Fruit fly (Drosophila melanogaster) whole organism, adult: ENCODE results near the gene CG7692.

Experiments
- CG12768 ChIP-seq: fragments of 200-800 bp; sonication (Bioruptor generic); optimal IDR thresholded peaks from 2 replicates; lab custom pipeline; 2017; ENCODE audit warnings: missing biosample characterization, missing genetic modification characterization, mild to moderate bottlenecking, moderate library complexity, missing genetic modification reagents
- CG5204 ChIP-seq: fragments of 200-800 bp; sonication (Bioruptor generic); optimal IDR thresholded peaks from 2 replicates; lab custom pipeline; 2016; ENCODE audit warnings: missing biosample characterization, missing genetic modification characterization
- CG7101 ChIP-seq: fragments of 200-800 bp; sonication (Bioruptor generic); optimal IDR thresholded peaks from 2 replicates; lab custom pipeline; 2018; ENCODE audit warnings: missing biosample characterization, mild to moderate bottlenecking, missing genetic modification characterization, moderate library complexity
- Clk ChIP-seq: fragments of 200-800 bp; sonication (Bioruptor generic); optimal IDR thresholded peaks from 2 replicates; lab custom pipeline; 2017; ENCODE audit warnings: missing biosample characterization, missing genetic modification characterization
- Crg-1 ChIP-seq: fragments of 200-800 bp; sonication (Bioruptor generic); optimal IDR thresholded peaks from 2 replicates; lab custom pipeline; 2016; ENCODE audit warnings: missing biosample characterization, missing genetic modification characterization
- Hr96 ChIP-seq: fragments of 200-800 bp; sonication (Bioruptor generic); optimal IDR thresholded peaks from 2 replicates; lab custom pipeline; 2016; ENCODE audit warnings: missing biosample characterization, missing genetic modification characterization
- Mnt ChIP-seq: fragments of 200-800 bp; sonication (Bioruptor generic); optimal IDR thresholded peaks from 2 replicates; lab custom pipeline; 2016; ENCODE audit warnings: missing biosample characterization, mild to moderate bottlenecking, missing genetic modification characterization
- cic ChIP-seq: fragments of 200-800 bp; sonication (Bioruptor generic); optimal IDR thresholded peaks from 2 replicates; lab custom pipeline; 2017; ENCODE audit warnings: missing biosample characterization, mild to moderate bottlenecking, missing genetic modification characterization, moderate library complexity
- cnc ChIP-seq, 2 experiments: fragments of >200 bp; optimal IDR thresholded peaks; 2 replicates each; lab custom pipeline; 2017
- kay ChIP-seq: fragments of 200-800 bp; sonication (Bioruptor generic); peaks from one replicate; lab custom pipeline; 2016; ENCODE audit warnings: missing biosample characterization, missing genetic modification characterization, borderline replicate concordance
- ovo ChIP-seq: fragments of 200-800 bp; sonication (Bioruptor generic); optimal IDR thresholded peaks from 2 replicates; lab custom pipeline; 2016; ENCODE audit warnings: missing biosample characterization, missing genetic modification characterization
- pad ChIP-seq: fragments of 200-800 bp; sonication (Bioruptor generic); optimal IDR thresholded peaks from 3 replicates; lab custom pipeline; 2017; ENCODE audit warnings: missing biosample characterization, missing genetic modification characterization, mild to moderate bottlenecking, moderate library complexity, missing genetic modification reagents
- tj ChIP-seq: fragments of 200-800 bp; sonication (Bioruptor generic); optimal IDR thresholded peaks from 3 replicates; lab custom pipeline; 2017; ENCODE audit warnings: missing biosample characterization, mild to moderate bottlenecking, missing genetic modification characterization, moderate library complexity
- toe ChIP-seq: fragments of 200-800 bp; sonication (Bioruptor generic); optimal IDR thresholded peaks from 2 replicates; lab custom pipeline; 2016; ENCODE audit warnings: missing biosample characterization, missing genetic modification characterization

DNA sequence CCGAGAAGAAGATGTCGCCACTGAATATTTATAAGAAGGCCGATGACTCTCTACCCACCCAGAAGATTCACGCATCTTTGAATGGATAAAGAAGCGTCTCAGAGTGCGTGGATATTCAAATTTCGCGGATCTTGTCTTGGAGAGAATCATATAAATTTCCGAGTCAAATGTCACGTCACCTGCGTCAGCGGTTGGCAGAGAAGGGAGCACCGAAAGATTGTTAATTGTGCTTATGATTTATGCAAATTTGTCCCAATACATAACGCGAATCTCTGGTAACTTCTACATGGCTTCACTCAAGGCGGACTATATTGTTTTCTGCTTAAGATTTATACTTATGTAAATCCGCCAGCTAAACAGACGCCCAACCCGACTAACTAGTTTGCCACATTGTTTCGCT, 39.5 kb downstream of the CG7692 start:
- TF ChIP-seq CG7101 (tag; lab: Kevin White, UChicago), result no peak
- no peak for TF ChIP-seq CG5204
- no peak for TF ChIP-seq Hr96 (GFP tag; lab: Kevin White, UChicago)
- no peak for TF ChIP-seq cnc (optimal IDR thresholded peaks at IDR 0.05; lab: Kevin White, UChicago)
- TF ChIP-seq pad (GFP tag; lab: Kevin White, UChicago), result no peak
- TF ChIP-seq CG12768 (GFP tag; lab: Kevin White, UChicago), result no peak
- no peak for TF ChIP-seq kay (GFP tag; lab: Kevin White, UChicago)
- TF ChIP-seq Crg-1 (GFP tag; lab: Kevin White, UChicago), result no peak
- TF ChIP-seq toe, result no peak
- TF ChIP-seq ovo, result no peak
- no peak for TF ChIP-seq Mnt (GFP tag; lab: Kevin White, UChicago)
- no peak for TF ChIP-seq cic (GFP tag; lab: Kevin White, UChicago)
- TF ChIP-seq tj (GFP tag; lab: Kevin White, UChicago), result no peak
- TF ChIP-seq Clk, result no peak
